Worm (Caenorhabditis elegans): ENCODE measurements around the gene C05D12.4.

Gene C05D12.4

DNA sequence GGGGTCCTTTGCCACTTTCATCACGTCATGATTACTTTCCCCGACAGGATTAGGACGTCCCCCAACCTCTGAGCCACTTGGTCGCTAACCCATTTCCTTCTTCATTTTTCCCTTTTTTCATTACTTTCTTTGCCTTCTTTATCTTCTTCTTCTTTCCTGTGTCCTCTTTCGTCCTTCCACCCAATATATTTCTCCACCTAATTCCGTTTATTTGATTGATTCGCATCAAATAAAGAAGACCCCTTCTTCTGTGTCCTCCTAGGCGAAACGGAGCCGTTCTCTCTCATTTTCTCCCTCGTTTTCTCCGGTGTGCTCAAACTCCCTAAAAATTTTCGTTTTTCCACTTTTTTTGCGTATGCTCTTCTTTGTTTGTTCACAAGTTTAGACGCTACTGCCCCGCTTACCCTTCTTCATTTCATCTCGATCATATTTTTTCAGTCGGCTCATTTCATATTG is 22.0 kb upstream of the C05D12.4 start, which contains the start of gene C05D12.7:
Gene C05D12.7 (plus strand): TSS at position 406 of the 456 bp plus-strand sequence.
- TF ChIP-seq tbx-11 (GFP tag; IDR thresholded peaks at IDR 0.05) (no peak), ceh-13 (GFP tag; optimal IDR thresholded peaks at IDR 0.05) (no peak), F13C5.2 (tag; optimal IDR thresholded peaks at IDR 0.05) (no peak), B0310.2 (tag; optimal IDR thresholded peaks at IDR 0.05) (no peak), flt-1 (GFP tag; IDR thresholded peaks at IDR 0.05) (no peak), tbx-37 (GFP tag; conservative IDR thresholded peaks at IDR 0.05) (no peak), scrt-1 (GFP tag; IDR thresholded peaks at IDR 0.05) (no peak), hmbx-1 (tag; optimal IDR thresholded peaks at IDR 0.05) (no peak), tra-4 (tag; optimal IDR thresholded peaks at IDR 0.05) (no peak), sea-1 (GFP tag; conservative IDR thresholded peaks at IDR 0.05) (no peak), hnd-1 (tag; optimal IDR thresholded peaks at IDR 0.05) (no peak)

DNA sequence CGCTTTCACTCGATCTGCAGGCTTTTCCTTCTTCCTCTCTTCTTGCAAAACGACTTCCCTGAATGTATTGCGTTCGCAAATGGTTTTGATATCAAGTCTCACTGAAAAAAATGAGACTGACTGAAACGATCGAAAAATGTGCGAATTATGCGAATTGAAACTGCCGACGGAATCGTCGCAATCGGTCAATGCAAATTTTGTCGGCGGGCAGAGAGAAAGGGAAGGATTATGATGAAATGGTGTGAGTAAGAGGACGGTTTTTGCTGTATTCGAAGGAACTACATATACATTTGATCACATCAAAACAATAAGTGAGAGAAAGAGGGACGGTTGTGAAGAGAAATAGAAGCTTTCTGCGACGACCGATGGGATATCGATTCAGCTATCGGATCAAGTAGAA is 16.0 kb upstream of the C05D12.4 start, which contains the start of gene C05D12.1:
Gene C05D12.1 (minus strand): TSS at position 101 of the 400 bp plus-strand sequence.
- no peak for TF ChIP-seq F13C5.2 (tag; optimal IDR thresholded peaks at IDR 0.05)
- TF ChIP-seq tra-4 (tag; optimal IDR thresholded peaks at IDR 0.05): no peak
- no peak for TF ChIP-seq B0310.2 (tag; optimal IDR thresholded peaks at IDR 0.05)
- no peak for TF ChIP-seq tbx-37 (GFP tag; conservative IDR thresholded peaks at IDR 0.05)
- TF ChIP-seq hmbx-1 (tag; optimal IDR thresholded peaks at IDR 0.05): no peak
- TF ChIP-seq sea-1 (GFP tag; conservative IDR thresholded peaks at IDR 0.05): no peak
- no peak for TF ChIP-seq hnd-1 (tag; optimal IDR thresholded peaks at IDR 0.05)
- TF ChIP-seq flt-1 (GFP tag; IDR thresholded peaks at IDR 0.05): no peak
- TF ChIP-seq hmg-4 (GFP tag; optimal IDR thresholded peaks at IDR 0.05): no peak
- TF ChIP-seq ceh-36 (tag; optimal IDR thresholded peaks at IDR 0.05): no peak
- TF ChIP-seq tbx-11 (GFP tag; IDR thresholded peaks at IDR 0.05): no peak
- no peak for TF ChIP-seq pes-1 (GFP tag; IDR thresholded peaks at IDR 0.05)
- TF ChIP-seq scrt-1 (GFP tag; IDR thresholded peaks at IDR 0.05): no peak

DNA sequence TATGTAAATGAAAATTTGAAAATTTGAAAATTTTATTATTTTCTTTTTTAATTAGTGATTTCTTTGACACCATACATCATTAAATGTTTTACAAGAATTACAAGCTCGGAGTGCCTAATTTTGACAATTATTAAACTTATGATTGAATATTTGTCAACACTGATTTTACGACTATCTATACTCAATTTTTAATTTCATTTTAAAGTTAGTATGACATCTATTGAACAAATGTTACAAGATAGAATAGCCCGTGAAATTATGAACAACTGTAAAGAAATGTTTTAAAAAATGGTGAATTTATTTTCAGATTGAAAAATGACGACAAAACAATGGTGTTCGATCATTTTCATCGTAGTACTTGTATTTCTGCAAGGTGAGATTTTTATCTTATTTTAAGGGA is 13.7 kb upstream of the C05D12.4 start, which contains the start of gene C05D12.2:
Gene C05D12.2 (plus strand): TSS at position 301 of the 400 bp plus-strand sequence.
- no peak for TF ChIP-seq hnd-1 (tag; optimal IDR thresholded peaks at IDR 0.05)
- no peak for TF ChIP-seq pes-1 (GFP tag; IDR thresholded peaks at IDR 0.05)
- TF ChIP-seq aly-1 (tag; optimal IDR thresholded peaks at IDR 0.05): no peak
- no peak for TF ChIP-seq ets-7 (tag; optimal IDR thresholded peaks at IDR 0.05)
- TF ChIP-seq hmg-4 (GFP tag; optimal IDR thresholded peaks at IDR 0.05): no peak
- no peak for TF ChIP-seq scrt-1 (GFP tag; IDR thresholded peaks at IDR 0.05)
- no peak for TF ChIP-seq hmbx-1 (tag; optimal IDR thresholded peaks at IDR 0.05)
- no peak for TF ChIP-seq tra-4 (tag; optimal IDR thresholded peaks at IDR 0.05)
- no peak for TF ChIP-seq B0310.2 (tag; optimal IDR thresholded peaks at IDR 0.05)

DNA sequence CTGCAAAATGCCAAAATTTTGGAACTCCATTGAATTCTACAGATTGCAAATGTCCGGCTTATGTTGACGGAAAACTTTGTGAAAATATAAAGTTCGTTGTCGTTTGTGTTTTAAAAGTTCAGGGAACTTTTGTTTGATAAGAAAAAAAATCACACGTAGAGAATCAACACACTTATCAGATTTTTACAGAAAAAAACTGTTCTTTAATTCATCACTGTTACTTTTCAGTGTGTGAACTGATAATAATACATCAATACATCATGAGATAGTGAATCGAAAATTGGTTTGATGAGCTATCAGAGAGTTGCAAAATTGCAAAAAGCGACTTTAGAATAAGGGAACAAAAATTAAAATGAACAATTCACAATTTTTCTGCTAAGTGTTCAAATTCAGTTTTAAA is 13.2 kb upstream of the C05D12.4 start:
- TF ChIP-seq sea-1 (GFP tag; conservative IDR thresholded peaks at IDR 0.05): no peak

DNA sequence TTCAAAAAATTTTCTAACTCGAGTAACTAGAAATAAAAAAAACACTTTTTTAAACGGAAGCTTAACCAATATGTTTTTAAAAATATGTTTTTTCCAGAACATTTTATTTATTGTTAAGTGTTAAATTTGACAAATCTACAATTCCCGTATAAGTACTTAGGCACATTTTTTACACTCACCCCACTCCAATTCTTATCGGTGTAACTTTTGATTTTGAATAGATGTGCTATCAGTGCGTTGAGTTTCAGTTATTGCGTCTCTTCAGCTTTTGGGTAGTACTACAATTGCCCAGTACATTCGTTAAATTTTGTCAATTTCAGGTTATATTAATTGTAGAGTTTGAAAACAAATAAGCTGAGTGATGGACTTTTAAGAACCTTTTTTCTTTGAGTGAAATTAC is 7.7 kb upstream of the C05D12.4 start:
- TF ChIP-seq scrt-1 (GFP tag; IDR thresholded peaks at IDR 0.05) (no peak), hmg-4 (GFP tag; optimal IDR thresholded peaks at IDR 0.05) (no peak), ceh-13 (GFP tag; optimal IDR thresholded peaks at IDR 0.05) (no peak), tbx-11 (GFP tag; IDR thresholded peaks at IDR 0.05) (no peak), pes-1 (GFP tag; IDR thresholded peaks at IDR 0.05) (no peak), hmbx-1 (tag; optimal IDR thresholded peaks at IDR 0.05) (no peak), aly-1 (tag; optimal IDR thresholded peaks at IDR 0.05) (no peak), flt-1 (GFP tag; IDR thresholded peaks at IDR 0.05) (no peak), F13C5.2 (tag; optimal IDR thresholded peaks at IDR 0.05) (no peak), sea-1 (GFP tag; conservative IDR thresholded peaks at IDR 0.05) (no peak), B0310.2 (tag; optimal IDR thresholded peaks at IDR 0.05) (no peak), tbx-37 (GFP tag; conservative IDR thresholded peaks at IDR 0.05) (no peak), ceh-36 (tag; optimal IDR thresholded peaks at IDR 0.05) (no peak)

DNA sequence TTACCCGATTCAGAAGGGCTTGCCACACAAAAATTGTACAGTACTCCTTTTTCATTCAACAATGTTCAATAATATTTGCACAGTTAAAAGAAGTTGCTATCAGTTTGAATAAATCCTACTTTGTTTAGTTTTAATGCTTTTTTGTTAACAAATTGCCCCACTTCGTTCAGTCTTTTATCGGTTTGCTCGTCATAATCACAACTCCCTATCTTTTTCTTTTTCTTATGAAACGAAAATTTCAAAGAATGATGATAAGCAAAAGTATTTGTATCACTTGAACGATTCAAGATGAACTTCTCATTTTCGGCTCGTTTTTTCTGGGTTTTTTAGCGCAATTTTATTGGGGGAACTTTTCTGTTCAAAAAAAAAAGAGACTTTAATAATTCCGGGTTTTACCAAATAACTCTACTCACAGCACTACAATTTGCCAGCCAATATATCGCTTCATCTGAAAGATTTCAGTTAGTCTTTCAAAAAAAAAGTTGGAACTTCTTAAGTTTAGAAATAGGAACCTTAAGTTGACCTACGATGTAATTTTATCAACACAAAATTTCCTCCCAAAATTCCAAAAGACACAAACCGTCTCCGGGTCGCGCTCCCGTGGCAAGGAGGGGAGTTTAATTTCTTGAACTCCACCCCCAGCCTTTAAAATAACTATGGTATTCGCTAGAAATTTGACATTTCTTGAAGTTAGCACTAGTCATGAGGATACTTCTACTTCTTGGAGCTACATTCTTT is 6.9 kb upstream of the C05D12.4 start, which contains the start of gene C05D12.3:
Gene C05D12.3 (plus strand): TSS at position 688 of the 738 bp plus-strand sequence.
- TF ChIP-seq scrt-1 (GFP tag; IDR thresholded peaks at IDR 0.05) (no peak), tra-4 (tag; optimal IDR thresholded peaks at IDR 0.05) (no peak), B0310.2 (tag; optimal IDR thresholded peaks at IDR 0.05) (no peak), ets-7 (tag; optimal IDR thresholded peaks at IDR 0.05) (no peak), tbx-37 (GFP tag; conservative IDR thresholded peaks at IDR 0.05) (no peak), ceh-36 (tag; optimal IDR thresholded peaks at IDR 0.05) (no peak), hmg-4 (GFP tag; optimal IDR thresholded peaks at IDR 0.05) (no peak), hnd-1 (tag; optimal IDR thresholded peaks at IDR 0.05) (no peak)

DNA sequence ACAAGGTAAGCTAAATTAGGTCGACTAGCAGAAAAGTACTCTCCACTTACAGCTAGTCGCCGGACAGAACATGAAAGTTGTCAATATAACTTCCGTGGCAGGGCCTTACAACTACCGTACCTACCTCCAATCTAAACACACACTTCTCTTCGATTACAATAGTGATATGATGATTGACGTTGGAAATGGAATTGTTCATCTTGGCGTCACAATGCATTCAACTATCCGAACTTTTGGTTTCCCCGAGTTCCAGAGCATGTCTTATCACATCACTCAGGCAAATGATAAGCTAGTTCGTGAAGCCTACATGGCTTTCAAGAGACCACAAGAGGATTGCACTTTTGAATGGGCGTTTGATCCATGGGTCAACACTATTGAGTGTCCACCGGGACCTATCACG is 4.4 kb upstream of the C05D12.4 start:
- TF ChIP-seq F13C5.2 (tag; optimal IDR thresholded peaks at IDR 0.05) (no peak), ets-7 (tag; optimal IDR thresholded peaks at IDR 0.05) (no peak), tbx-37 (GFP tag; conservative IDR thresholded peaks at IDR 0.05) (no peak), aly-1 (tag; optimal IDR thresholded peaks at IDR 0.05) (no peak), ceh-13 (GFP tag; optimal IDR thresholded peaks at IDR 0.05) (no peak), hnd-1 (tag; optimal IDR thresholded peaks at IDR 0.05) (no peak), ama-1 (optimal IDR thresholded peaks at IDR 0.05) (no peak), scrt-1 (GFP tag; IDR thresholded peaks at IDR 0.05) (no peak), pes-1 (GFP tag; IDR thresholded peaks at IDR 0.05) (no peak), tbx-11 (GFP tag; IDR thresholded peaks at IDR 0.05) (no peak)

DNA sequence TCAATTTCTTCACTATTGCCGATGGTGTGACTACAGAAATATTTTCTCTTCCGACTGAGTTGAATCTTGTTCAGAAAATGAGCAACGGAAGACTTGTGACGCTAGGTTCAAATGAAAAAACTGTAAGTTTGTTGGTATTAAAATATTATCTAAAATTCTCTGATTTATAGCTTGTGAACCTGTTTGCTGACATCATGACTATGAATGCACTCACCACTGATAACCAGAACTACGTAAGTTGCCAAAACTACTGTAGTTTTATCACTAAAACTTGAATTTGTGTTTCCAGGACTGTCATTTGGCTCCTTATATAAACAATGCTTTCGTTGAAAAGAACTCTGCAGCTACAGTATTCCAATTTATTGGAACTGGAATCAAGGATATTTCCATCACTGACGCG is 3.1 kb upstream of the C05D12.4 start:
- no peak for TF ChIP-seq hmbx-1 (tag; optimal IDR thresholded peaks at IDR 0.05)
- no peak for TF ChIP-seq hnd-1 (tag; optimal IDR thresholded peaks at IDR 0.05)
- TF ChIP-seq aly-1 (tag; optimal IDR thresholded peaks at IDR 0.05): no peak
- TF ChIP-seq tra-4 (tag; optimal IDR thresholded peaks at IDR 0.05): no peak
- TF ChIP-seq pes-1 (GFP tag; IDR thresholded peaks at IDR 0.05): no peak
